Worm (Caenorhabditis elegans): Measurements from ENCODE around the gene elo-7.
A peak's percentile ranks its signal among the peaks of the same experiment; 100 is the strongest.

Gene elo-7

ce11 chrIV:9534342-9534741 lies 4.6 kb downstream of the elo-7 start:
- TF ChIP-seq W03F9.2 (tag; optimal IDR thresholded peaks at IDR 0.05) (no peak), dao-5 (tag; optimal IDR thresholded peaks at IDR 0.05) (no peak), him-1 (tag; optimal IDR thresholded peaks at IDR 0.05) (no peak)

- TF ChIP-seq him-1 (tag; optimal IDR thresholded peaks at IDR 0.05) = no peak
- TF ChIP-seq dao-5 (tag; optimal IDR thresholded peaks at IDR 0.05) = no peak
- no peak for TF ChIP-seq W03F9.2 (tag; optimal IDR thresholded peaks at IDR 0.05)
Measured at ce11 chrIV:9535105-9535504, 5.4 kb downstream of the elo-7 start.

- TF ChIP-seq W03F9.2 (tag; optimal IDR thresholded peaks at IDR 0.05) = no peak
- TF ChIP-seq him-1 (tag; optimal IDR thresholded peaks at IDR 0.05) = no peak
- TF ChIP-seq dao-5 (tag; optimal IDR thresholded peaks at IDR 0.05) = no peak
Measured at ce11 chrIV:9536124-9536523, 6.4 kb downstream of the elo-7 start.

ce11 chrIV:9537500-9537899 lies 7.8 kb downstream of the elo-7 start:
- TF ChIP-seq W03F9.2 (tag; optimal IDR thresholded peaks at IDR 0.05) = peak; percentile 13
- TF ChIP-seq him-1 (tag; optimal IDR thresholded peaks at IDR 0.05) = no peak

- TF ChIP-seq him-1 (tag; optimal IDR thresholded peaks at IDR 0.05) (no peak), W03F9.2 (tag; optimal IDR thresholded peaks at IDR 0.05) (no peak)
Measured at ce11 chrIV:9538214-9538613, 8.5 kb downstream of the elo-7 start.

- TF ChIP-seq dao-5 (tag; optimal IDR thresholded peaks at IDR 0.05) (no peak), him-1 (tag; optimal IDR thresholded peaks at IDR 0.05) (no peak), W03F9.2 (tag; optimal IDR thresholded peaks at IDR 0.05) (no peak)
Measured at ce11 chrIV:9540342-9540856, 10.7 kb downstream of the elo-7 start, which contains the start of gene fbl-1. Gene fbl-1, plus strand, starts transcription at chrIV:9540806.

- TF ChIP-seq him-1 (tag; optimal IDR thresholded peaks at IDR 0.05) (no peak), dao-5 (tag; optimal IDR thresholded peaks at IDR 0.05) (no peak), W03F9.2 (tag; optimal IDR thresholded peaks at IDR 0.05) (no peak)
Measured at ce11 chrIV:9545986-9546385, 16.2 kb downstream of the elo-7 start, which contains the start of gene T05A1.5. Gene T05A1.5, plus strand, starts transcription at chrIV:9546286.

ce11 chrIV:9563079-9563478 lies 33.3 kb downstream of the elo-7 start, which contains the start of gene col-122:
Gene col-122, plus strand, starts transcription at chrIV:9563379.
- TF ChIP-seq W03F9.2 (tag; optimal IDR thresholded peaks at IDR 0.05) (no peak), him-1 (tag; optimal IDR thresholded peaks at IDR 0.05) (no peak), dao-5 (tag; optimal IDR thresholded peaks at IDR 0.05) (no peak)

- no peak for TF ChIP-seq him-1 (tag; optimal IDR thresholded peaks at IDR 0.05)
- no peak for TF ChIP-seq dao-5 (tag; optimal IDR thresholded peaks at IDR 0.05)
- TF ChIP-seq W03F9.2 (tag; optimal IDR thresholded peaks at IDR 0.05) = no peak
Measured at ce11 chrIV:9563529-9564376, 34.0 kb downstream of the elo-7 start.

ce11 chrIV:9566505-9566904 lies 36.8 kb downstream of the elo-7 start, which contains the start of gene lron-14:
Gene lron-14, minus strand, starts transcription at chrIV:9566605.
- TF ChIP-seq dao-5 (tag; optimal IDR thresholded peaks at IDR 0.05) = no peak

ce11 chrIV:9580021-9580420 lies 50.3 kb downstream of the elo-7 start, which contains the start of gene npr-2:
Gene npr-2, minus strand, starts transcription at chrIV:9580121.
- TF ChIP-seq dao-5 (tag; optimal IDR thresholded peaks at IDR 0.05) = no peak
- no peak for TF ChIP-seq him-1 (tag; optimal IDR thresholded peaks at IDR 0.05)
- no peak for TF ChIP-seq W03F9.2 (tag; optimal IDR thresholded peaks at IDR 0.05)
